Fruit fly (Drosophila melanogaster): ENCODE results near the gene Ets21C.

The Ets21C gene

DNA sequence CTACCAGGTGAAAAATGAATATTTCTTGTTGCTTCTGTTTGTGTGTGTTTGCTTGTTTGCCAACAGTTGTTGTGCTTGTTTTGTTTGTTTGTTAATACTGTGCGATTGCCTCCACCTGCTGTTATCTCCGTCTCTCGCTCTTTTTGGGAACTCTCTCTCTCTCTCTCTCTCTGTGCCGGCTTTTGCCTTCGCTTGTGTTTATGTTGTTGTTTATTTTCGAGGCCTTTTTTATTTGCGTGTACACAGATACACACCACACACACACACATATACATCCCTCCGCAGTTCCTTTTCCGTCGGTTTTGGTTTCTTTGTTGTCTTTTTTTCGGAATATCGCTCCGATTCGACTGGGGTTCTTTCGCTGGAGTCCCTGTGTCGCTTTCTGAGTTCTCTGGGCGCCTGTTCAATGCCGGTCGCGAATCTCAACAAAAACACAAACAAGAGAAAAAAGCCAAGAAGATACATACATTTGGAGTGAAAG is 42.1 kb downstream of the Ets21C start (continued):
- TF ChIP-seq HLH54F (GFP tag; optimal IDR thresholded peaks at IDR 0.05): peak; percentile 48
- TF ChIP-seq Dek (tag; optimal IDR thresholded peaks at IDR 0.05): no peak
- peak; percentile 28 for TF ChIP-seq CG6683 (GFP tag; optimal IDR thresholded peaks at IDR 0.05)
- peak; percentile 92 for TF ChIP-seq kni (GFP tag; optimal IDR thresholded peaks at IDR 0.05)
- peak in 1 of 3 experiments; percentile 75 for TF ChIP-seq lola (GFP tag; optimal IDR thresholded peaks at IDR 0.05)
- TF ChIP-seq Scr (GFP tag; IDR thresholded peaks at IDR 0.05; ENCODE audit: partially characterized antibody): no peak
- peak; percentile 67 for TF ChIP-seq CrebB (tag; optimal IDR thresholded peaks at IDR 0.05)
- peak; percentile 70 for TF ChIP-seq CG5180 (GFP tag; optimal IDR thresholded peaks at IDR 0.05)
- TF ChIP-seq CG2116 (GFP tag; optimal IDR thresholded peaks at IDR 0.05): peak; percentile 57
- TF ChIP-seq CG16779 (GFP tag; IDR thresholded peaks at IDR 0.05): no peak
- peak; percentile 81 for TF ChIP-seq CG10431 (GFP tag; optimal IDR thresholded peaks at IDR 0.05)
- peak; percentile 82 for TF ChIP-seq CG14710 (tag; optimal IDR thresholded peaks at IDR 0.05)
- TF ChIP-seq run (tag; optimal IDR thresholded peaks at IDR 0.05): peak; percentile 72
- TF ChIP-seq trh (GFP tag; optimal IDR thresholded peaks at IDR 0.05): peak; percentile 72
- TF ChIP-seq emc (GFP tag; optimal IDR thresholded peaks at IDR 0.05): no peak
- peak; percentile 47; the same call in 1 of the 3 replicates for TF ChIP-seq otp (GFP tag; IDR thresholded peaks at IDR 0.05)
- 0 out of 3 replicates have a peak, but pooled peaks have one; percentile 34 for TF ChIP-seq Dbx (GFP tag; IDR thresholded peaks at IDR 0.05)
- TF ChIP-seq CG14667 (GFP tag; IDR thresholded peaks at IDR 0.05): no peak
- TF ChIP-seq wor (GFP tag; IDR thresholded peaks at IDR 0.05): no peak
- peak; percentile 62 for TF ChIP-seq CG14965 (GFP tag; optimal IDR thresholded peaks at IDR 0.05; ENCODE audit: borderline replicate concordance)
- TF ChIP-seq Ada2b (GFP tag; IDR thresholded peaks at IDR 0.05): no peak
- TF ChIP-seq CG5953 (GFP tag; IDR thresholded peaks at IDR 0.05): 0 out of 2 replicates have a peak, but pooled peaks have one; percentile 5
- peak; percentile 68 for TF ChIP-seq grn (GFP tag; optimal IDR thresholded peaks at IDR 0.05)
- peak; percentile 67 for TF ChIP-seq CG10654 (GFP tag; optimal IDR thresholded peaks at IDR 0.05)
- TF ChIP-seq slou (GFP tag; optimal IDR thresholded peaks at IDR 0.05): peak; percentile 23
- TF ChIP-seq CG11456 (GFP tag; IDR thresholded peaks at IDR 0.05): 0 out of 3 replicates have a peak, but pooled peaks have one; percentile 60
- no peak for TF ChIP-seq CG18476 (GFP tag; optimal IDR thresholded peaks at IDR 0.05)
- TF ChIP-seq ato (GFP tag; IDR thresholded peaks at IDR 0.05; ENCODE audit: partially characterized antibody): no peak
- TF ChIP-seq CG7839 (tag; optimal IDR thresholded peaks at IDR 0.05): peak; percentile 40
- no peak for TF ChIP-seq fd3F (GFP tag; optimal IDR thresholded peaks at IDR 0.05)
- peak; percentile 47 for TF ChIP-seq CG4707 (GFP tag; optimal IDR thresholded peaks at IDR 0.05)
- peak; percentile 49 for TF ChIP-seq sd (tag; optimal IDR thresholded peaks at IDR 0.05)
- peak; percentile 77 for TF ChIP-seq lab (GFP tag; optimal IDR thresholded peaks at IDR 0.05)
- TF ChIP-seq ken (GFP tag; IDR thresholded peaks at IDR 0.05): no peak
- TF ChIP-seq CG7745 (tag; optimal IDR thresholded peaks at IDR 0.05): peak; percentile 61
- TF ChIP-seq Rfx (GFP tag; IDR thresholded peaks at IDR 0.05): peak; percentile 49; the same call in 1 of the 2 replicates
- TF ChIP-seq Dip2 (GFP tag; IDR thresholded peaks at IDR 0.05): no peak
- no peak for TF ChIP-seq ind (GFP tag; optimal IDR thresholded peaks at IDR 0.05)
- TF ChIP-seq NC2α (GFP tag; optimal IDR thresholded peaks at IDR 0.05): peak; percentile 75
- peak; percentile 16 for TF ChIP-seq HmgZ (tag; optimal IDR thresholded peaks at IDR 0.05)
- peak; percentile 39 for TF ChIP-seq CG8388 (GFP tag; optimal IDR thresholded peaks at IDR 0.05)
- no peak for TF ChIP-seq Ets97D (GFP tag; optimal IDR thresholded peaks at IDR 0.05)
- TF ChIP-seq CG10543 (GFP tag; optimal IDR thresholded peaks at IDR 0.05): peak; percentile 79
- TF ChIP-seq Doc2 (GFP tag; IDR thresholded peaks at IDR 0.05): no peak
- TF ChIP-seq fru (optimal IDR thresholded peaks at IDR 0.05): no peak
- peak; percentile 46 for TF ChIP-seq Meics (GFP tag; optimal IDR thresholded peaks at IDR 0.05)
- no peak for TF ChIP-seq CG12155 (GFP tag; optimal IDR thresholded peaks at IDR 0.05)
- no peak for TF ChIP-seq hbn (GFP tag; IDR thresholded peaks at IDR 0.05; ENCODE audit: partially characterized antibody)
- TF ChIP-seq yki (optimal IDR thresholded peaks at IDR 0.05): no peak
- TF ChIP-seq CG18011 (GFP tag; optimal IDR thresholded peaks at IDR 0.05): peak; percentile 24

All from whole organism, embryonic.